Fruit fly (Drosophila melanogaster): ENCODE measurements around the gene Kap-alpha3.
A peak's percentile ranks its signal among the peaks of the same experiment; 100 is the strongest.

Gene Kap-alpha3

DNA sequence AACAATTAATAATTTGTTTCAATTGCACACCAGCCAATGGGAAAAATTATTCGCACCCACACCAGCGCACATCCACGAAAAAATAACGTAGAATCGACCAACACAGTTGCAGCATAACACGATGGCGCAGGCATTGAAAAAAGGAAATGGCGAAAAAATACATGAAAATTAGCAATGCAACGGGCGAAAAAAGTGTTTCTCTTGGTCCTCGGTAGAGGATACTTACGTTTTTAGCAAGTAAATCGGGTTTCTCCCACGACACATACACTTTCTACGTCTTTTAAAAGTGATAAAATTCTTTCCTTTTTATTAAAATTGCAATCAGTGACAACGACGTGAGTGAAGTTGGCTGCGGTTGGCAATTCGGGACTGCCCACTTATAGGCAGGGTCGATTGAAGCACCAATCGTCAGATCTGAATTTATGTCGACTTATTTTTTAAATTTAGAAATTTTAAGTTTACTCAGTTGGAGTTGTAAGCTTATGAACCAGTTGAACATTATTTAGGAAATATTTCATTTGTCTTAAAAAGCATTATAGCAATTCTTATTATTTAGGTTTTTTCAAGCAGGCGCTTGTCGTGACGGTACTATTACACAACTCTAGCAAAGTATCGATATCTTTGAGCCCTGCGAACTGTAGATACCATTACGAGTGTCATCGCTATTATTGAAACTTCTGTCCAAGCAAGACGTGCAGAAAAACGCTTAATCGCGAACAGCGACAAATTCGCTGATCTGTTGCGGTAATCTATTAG lies at the start of gene Kap-alpha3, which contains the start of gene Son (continued):
- TF ChIP-seq HLH4C (GFP tag; IDR thresholded peaks at IDR 0.05; ENCODE audit: partially characterized antibody) (peak; percentile 75), ssp (GFP tag; IDR thresholded peaks at IDR 0.05) (peak; percentile 84), CG12769 (tag; optimal IDR thresholded peaks at IDR 0.05) (peak; percentile 75), gsb (GFP tag; IDR thresholded peaks at IDR 0.05) (peak; percentile 68), Sox102F (GFP tag; optimal IDR thresholded peaks at IDR 0.05) (peak; percentile 80), wor (GFP tag; IDR thresholded peaks at IDR 0.05) (peak; percentile 72), B-H1 (GFP tag; IDR thresholded peaks at IDR 0.05) (peak; percentile 74), lbe (GFP tag; optimal IDR thresholded peaks at IDR 0.05) (peak; percentile 87), CG12104 (GFP tag; optimal IDR thresholded peaks at IDR 0.05) (peak; percentile 97), CG11247 (GFP tag; IDR thresholded peaks at IDR 0.05) (peak; percentile 83), CG11696 (GFP tag; IDR thresholded peaks at IDR 0.05) (peak; percentile 67), CG10565 (GFP tag; optimal IDR thresholded peaks at IDR 0.05) (peak; percentile 79), CG3065 (GFP tag; optimal IDR thresholded peaks at IDR 0.05) (peak; percentile 83), ken (GFP tag; IDR thresholded peaks at IDR 0.05) (peak; percentile 91), Scr (GFP tag; IDR thresholded peaks at IDR 0.05; ENCODE audit: partially characterized antibody) (peak; percentile 91), CG7357 (GFP tag; IDR thresholded peaks at IDR 0.05) (peak; percentile 71), lab (GFP tag; optimal IDR thresholded peaks at IDR 0.05) (peak; percentile 96), Dad (GFP tag; optimal IDR thresholded peaks at IDR 0.05) (peak; percentile 95), tll (GFP tag; optimal IDR thresholded peaks at IDR 0.05) (peak; percentile 37 to 79), emc (GFP tag; optimal IDR thresholded peaks at IDR 0.05) (peak; percentile 89), CG12219 (GFP tag; optimal IDR thresholded peaks at IDR 0.05) (peak; percentile 73), CG13296 (GFP tag; optimal IDR thresholded peaks at IDR 0.05) (peak; percentile 97), CrebB (tag; optimal IDR thresholded peaks at IDR 0.05) (peak; percentile 91), slbo (GFP tag; IDR thresholded peaks at IDR 0.05) (peak; percentile 93), Myb (GFP tag; optimal IDR thresholded peaks at IDR 0.05) (peak; percentile 83), CG13424 (tag; optimal IDR thresholded peaks at IDR 0.05) (peak; percentile 89), CG2199 (GFP tag; IDR thresholded peaks at IDR 0.05) (peak; percentile 79; the same call in 2 of the 3 replicates), CG34376 (GFP tag; optimal IDR thresholded peaks at IDR 0.05) (peak; percentile 98), corto (GFP tag; optimal IDR thresholded peaks at IDR 0.05) (peak; percentile 29), Usf (GFP tag; optimal IDR thresholded peaks at IDR 0.05) (peak; percentile 84), E2f1 (GFP tag; IDR thresholded peaks at IDR 0.05) (no peak; the same call in none of the 2 replicates), crol (GFP tag; IDR thresholded peaks at IDR 0.05) (peak; percentile 29; the same call in 1 of the 2 replicates), Atf3 (GFP tag; optimal IDR thresholded peaks at IDR 0.05) (peak; percentile 90), CG13894 (tag; optimal IDR thresholded peaks at IDR 0.05) (peak; percentile 91), Optix (GFP tag; IDR thresholded peaks at IDR 0.05) (peak; percentile 86), jing (GFP tag; optimal IDR thresholded peaks at IDR 0.05) (peak; percentile 69), dpn (GFP tag; optimal IDR thresholded peaks at IDR 0.05) (peak; percentile 86 to 95), CG32767 (GFP tag; IDR thresholded peaks at IDR 0.05) (peak; percentile 77), ac (GFP tag; optimal IDR thresholded peaks at IDR 0.05) (peak; percentile 83), tup (GFP tag; optimal IDR thresholded peaks at IDR 0.05) (peak; percentile 86), Gug (GFP tag; IDR thresholded peaks at IDR 0.05) (peak; percentile 81), wdn (GFP tag; IDR thresholded peaks at IDR 0.05) (peak; percentile 74; the same call in 1 of the 2 replicates), slp2 (GFP tag; optimal IDR thresholded peaks at IDR 0.05) (peak; percentile 91), CG2678 (tag; optimal IDR thresholded peaks at IDR 0.05) (peak; percentile 89), Atf6 (GFP tag; IDR thresholded peaks at IDR 0.05) (peak; percentile 86), kay (GFP tag; optimal IDR thresholded peaks at IDR 0.05) (peak; percentile 80), dati (GFP tag; IDR thresholded peaks at IDR 0.05) (peak; percentile 74), dmrt11E (tag; optimal IDR thresholded peaks at IDR 0.05) (peak; percentile 85), E2f2 (GFP tag; IDR thresholded peaks at IDR 0.05) (peak; percentile 72)

All from whole organism, embryonic.